Fruit fly (Drosophila melanogaster) whole organism, adult: ENCODE results near the gene wisp.

Experiments
- CG11617 ChIP-seq: fragments of 200-800 bp; sonication (Bioruptor generic); optimal IDR thresholded peaks from 2 replicates; lab custom pipeline; 2017; ENCODE audit warnings: mild to moderate bottlenecking, missing biosample characterization, missing genetic modification reagents, missing genetic modification characterization
- CG1620 ChIP-seq: fragments of 200-800 bp; sonication (Bioruptor generic); optimal IDR thresholded peaks from 2 replicates; lab custom pipeline; 2016; ENCODE audit warnings: missing biosample characterization, missing genetic modification characterization
- Crg-1 ChIP-seq: fragments of 200-800 bp; sonication (Bioruptor generic); optimal IDR thresholded peaks from 2 replicates; lab custom pipeline; 2016; ENCODE audit warnings: missing biosample characterization, missing genetic modification characterization
- Hr96 ChIP-seq: fragments of 200-800 bp; sonication (Bioruptor generic); optimal IDR thresholded peaks from 2 replicates; lab custom pipeline; 2016; ENCODE audit warnings: missing biosample characterization, missing genetic modification characterization
- Mnt ChIP-seq: fragments of 200-800 bp; sonication (Bioruptor generic); optimal IDR thresholded peaks from 2 replicates; lab custom pipeline; 2016; ENCODE audit warnings: missing biosample characterization, mild to moderate bottlenecking, missing genetic modification characterization
- kay ChIP-seq: fragments of 200-800 bp; sonication (Bioruptor generic); peaks from one replicate; lab custom pipeline; 2016; ENCODE audit warnings: missing biosample characterization, missing genetic modification characterization, borderline replicate concordance
- tj ChIP-seq: fragments of 200-800 bp; sonication (Bioruptor generic); optimal IDR thresholded peaks from 3 replicates; lab custom pipeline; 2017; ENCODE audit warnings: missing biosample characterization, mild to moderate bottlenecking, missing genetic modification characterization, moderate library complexity
- toe ChIP-seq: fragments of 200-800 bp; sonication (Bioruptor generic); optimal IDR thresholded peaks from 2 replicates; lab custom pipeline; 2016; ENCODE audit warnings: missing biosample characterization, missing genetic modification characterization

DNA sequence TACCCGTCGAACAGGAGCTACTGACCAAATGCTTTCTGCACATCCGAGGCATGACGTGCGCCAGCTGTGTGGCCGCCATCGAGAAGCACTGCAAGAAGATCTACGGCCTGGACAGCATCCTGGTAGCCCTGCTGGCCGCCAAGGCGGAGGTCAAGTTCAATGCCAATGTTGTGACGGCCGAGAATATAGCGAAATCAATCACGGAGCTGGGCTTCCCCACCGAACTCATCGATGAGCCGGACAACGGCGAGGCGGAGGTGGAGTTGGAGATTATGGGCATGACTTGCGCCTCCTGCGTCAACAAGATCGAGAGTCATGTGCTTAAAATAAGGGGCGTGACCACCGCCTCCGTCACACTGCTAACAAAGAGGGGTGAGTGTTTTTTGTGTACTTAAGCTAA lies 37.8 kb upstream of the wisp start:
- TF ChIP-seq Crg-1 (GFP tag; lab: Kevin White, UChicago): no peak
- no peak for TF ChIP-seq Hr96 (GFP tag; lab: Kevin White, UChicago)
- no peak for TF ChIP-seq Mnt (GFP tag; lab: Kevin White, UChicago)
- no peak for TF ChIP-seq tj
- TF ChIP-seq toe (GFP tag; lab: Kevin White, UChicago): no peak
- TF ChIP-seq CG11617 (GFP tag; lab: Kevin White, UChicago): no peak
- TF ChIP-seq CG1620 (GFP tag; lab: Kevin White, UChicago): no peak
- TF ChIP-seq kay: no peak
